Fruit fly (Drosophila melanogaster) whole organism, embryonic: ENCODE results near the gene kibra.

Experiments
- B-H1 ChIP-seq: fragments of 200-800 bp; sonication (Bioruptor generic); IDR thresholded peaks from 3 replicates; pipeline ENCODE4 v1.3.6; 2022; ENCODE audit warnings: missing biosample characterization, missing genetic modification characterization
- B-H2 ChIP-seq: fragments of 200-800 bp; sonication (Bioruptor generic); optimal IDR thresholded peaks from 2 replicates; lab custom pipeline; 2018; ENCODE audit warnings: missing biosample characterization, mild to moderate bottlenecking, missing genetic modification characterization
- CG10462 ChIP-seq: fragments of 200-800 bp; sonication (Bioruptor generic); optimal IDR thresholded peaks from 2 replicates; lab custom pipeline; 2016; ENCODE audit warnings: missing biosample characterization, missing genetic modification characterization
- CG11560 ChIP-seq: fragments of 200-800 bp; sonication (Bioruptor generic); IDR thresholded peaks from 3 replicates; pipeline ENCODE4 v1.3.6; 2022; ENCODE audit warnings: missing biosample characterization, missing genetic modification characterization
- CG12744 ChIP-seq: fragments of 200-800 bp; sonication (Bioruptor generic); optimal IDR thresholded peaks from 2 replicates; lab custom pipeline; 2016; ENCODE audit warnings: missing biosample characterization, missing genetic modification characterization
- CG12942 ChIP-seq: fragments of 200-800 bp; sonication (Bioruptor generic); optimal IDR thresholded peaks from 3 replicates; lab custom pipeline; 2016; ENCODE audit warnings: missing biosample characterization, missing genetic modification characterization
- CG14667 ChIP-seq: fragments of 200-800 bp; sonication (Bioruptor generic); IDR thresholded peaks from 2 replicates; pipeline ENCODE4 v1.3.6; 2022; ENCODE audit warnings: missing biosample characterization, missing genetic modification characterization
- CG15073 ChIP-seq: fragments of 200-800 bp; sonication (Bioruptor generic); optimal IDR thresholded peaks from 2 replicates; lab custom pipeline; 2016; ENCODE audit warnings: missing biosample characterization, missing genetic modification characterization
- CG2120 ChIP-seq: fragments of 200-800 bp; sonication (Bioruptor generic); optimal IDR thresholded peaks from 3 replicates; lab custom pipeline; 2016; ENCODE audit warnings: missing biosample characterization, missing genetic modification characterization
- CG32532 ChIP-seq: fragments of 200-800 bp; sonication (Bioruptor generic); IDR thresholded peaks from 2 replicates; pipeline ENCODE4 v1.3.6; 2022; ENCODE audit warnings: missing biosample characterization, missing genetic modification characterization
- CG32767 ChIP-seq: fragments of 200-800 bp; sonication (Bioruptor generic); IDR thresholded peaks from 2 replicates; pipeline ENCODE4 v1.3.6; 2022; ENCODE audit warnings: missing biosample characterization, missing genetic modification characterization
- CG5180 ChIP-seq: fragments of 200-800 bp; sonication (Bioruptor generic); optimal IDR thresholded peaks from 3 replicates; lab custom pipeline; 2017; ENCODE audit warnings: missing biosample characterization, missing genetic modification characterization, mild to moderate bottlenecking, moderate library complexity, missing genetic modification reagents
- CG6175 ChIP-seq: fragments of 200-800 bp; sonication (Bioruptor generic); IDR thresholded peaks from 3 replicates; pipeline ENCODE4 v1.3.6; 2022; ENCODE audit warnings: missing biosample characterization, missing genetic modification characterization
- CG6272 ChIP-seq: fragments of 200-800 bp; sonication (Bioruptor generic); IDR thresholded peaks from 2 replicates; pipeline ENCODE4 v1.3.6; 2022; ENCODE audit warnings: missing biosample characterization, missing genetic modification characterization
- CG7839 ChIP-seq: fragments of 200-800 bp; sonication (Bioruptor generic); optimal IDR thresholded peaks from 3 replicates; lab custom pipeline; 2018; ENCODE audit warnings: missing biosample characterization, mild to moderate bottlenecking, missing genetic modification characterization, moderate library complexity
- CG8359 ChIP-seq: fragments of 200-800 bp; sonication (Bioruptor generic); optimal IDR thresholded peaks from 2 replicates; lab custom pipeline; 2017; ENCODE audit warnings: missing biosample characterization, mild to moderate bottlenecking, missing genetic modification characterization, borderline replicate concordance
- CG9437 ChIP-seq: fragments of 200-800 bp; sonication (Bioruptor generic); optimal IDR thresholded peaks from 2 replicates; lab custom pipeline; 2018; ENCODE audit warnings: missing biosample characterization, mild to moderate bottlenecking, missing genetic modification characterization
- CHES-1-like ChIP-seq: fragments of 200-800 bp; sonication (Bioruptor generic); optimal IDR thresholded peaks from 2 replicates; lab custom pipeline; 2016; ENCODE audit warnings: missing biosample characterization, missing genetic modification characterization
- Dek ChIP-seq: fragments of 200-800 bp; sonication (Bioruptor generic); optimal IDR thresholded peaks from 3 replicates; lab custom pipeline; 2019; ENCODE audit warnings: missing biosample characterization, mild to moderate bottlenecking, missing genetic modification characterization, moderate library complexity
- Dfd ChIP-seq, 2 experiments: fragments of >200 bp; optimal IDR thresholded peaks; 2 replicates each; lab custom pipeline; 2017; ENCODE audit warnings: missing biosample characterization in 2 of 2, missing genetic modification characterization in 2 of 2
- E2f2 ChIP-seq: fragments of 200-800 bp; sonication (Bioruptor generic); IDR thresholded peaks from 2 replicates; pipeline ENCODE4 v1.3.6; 2022; ENCODE audit warnings: missing biosample characterization, missing genetic modification characterization
- Ets65A ChIP-seq: fragments of 200-800 bp; sonication (Bioruptor generic); peaks from one replicate; lab custom pipeline; 2016; ENCODE audit warnings: missing biosample characterization, missing genetic modification characterization
- Fer3 ChIP-seq: fragments of 200-800 bp; sonication (Bioruptor generic); optimal IDR thresholded peaks from 2 replicates; lab custom pipeline; 2018; ENCODE audit warnings: missing biosample characterization, mild to moderate bottlenecking, missing genetic modification characterization, moderate library complexity
- HLH3B ChIP-seq: fragments of 200-800 bp; sonication (Bioruptor generic); IDR thresholded peaks from 2 replicates; pipeline ENCODE4 v1.3.6; 2022; ENCODE audit warnings: missing biosample characterization, missing genetic modification characterization
- HLH4C ChIP-seq: fragments of 200-800 bp; sonication (Bioruptor generic); IDR thresholded peaks from 3 replicates; pipeline ENCODE4 v1.3.6; 2022; ENCODE audit warnings: missing biosample characterization, missing genetic modification characterization; ENCODE audit not compliant: partially characterized antibody
- Hand ChIP-seq: fragments of 200-800 bp; sonication (Bioruptor generic); optimal IDR thresholded peaks from 2 replicates; lab custom pipeline; 2017; ENCODE audit warnings: mild to moderate bottlenecking, missing biosample characterization, missing genetic modification reagents, missing genetic modification characterization
- Hmx ChIP-seq: fragments of 200-800 bp; sonication (Bioruptor generic); optimal IDR thresholded peaks from 2 replicates; lab custom pipeline; 2016; ENCODE audit warnings: missing biosample characterization, missing genetic modification characterization
- Lim3 ChIP-seq: fragments of 200-800 bp; sonication (Bioruptor generic); IDR thresholded peaks from 2 replicates; pipeline ENCODE4 v1.3.6; 2022; ENCODE audit warnings: missing biosample characterization, missing genetic modification characterization
- Neu2 ChIP-seq: fragments of 200-800 bp; sonication (Bioruptor generic); optimal IDR thresholded peaks from 3 replicates; lab custom pipeline; 2016; ENCODE audit warnings: missing biosample characterization, missing genetic modification characterization, borderline replicate concordance
- Optix ChIP-seq: fragments of 200-800 bp; sonication (Bioruptor generic); IDR thresholded peaks from 3 replicates; pipeline ENCODE4 v1.3.6; 2022; ENCODE audit warnings: missing biosample characterization, missing genetic modification characterization
- ap ChIP-seq: fragments of 200-800 bp; sonication (Bioruptor generic); IDR thresholded peaks from 2 replicates; pipeline ENCODE4 v1.3.6; 2022; ENCODE audit warnings: missing biosample characterization, missing genetic modification characterization
- bcd ChIP-seq: fragments of 200-800 bp; sonication (Bioruptor generic); optimal IDR thresholded peaks from 2 replicates; lab custom pipeline; 2017; ENCODE audit warnings: missing biosample characterization, mild to moderate bottlenecking, missing genetic modification characterization
- cas ChIP-seq: fragments of 200-800 bp; sonication (Bioruptor generic); IDR thresholded peaks from 2 replicates; pipeline ENCODE4 v1.3.6; 2022; ENCODE audit warnings: missing biosample characterization, missing genetic modification characterization
- crc ChIP-seq: fragments of 200-800 bp; sonication (Bioruptor generic); optimal IDR thresholded peaks from 2 replicates; lab custom pipeline; 2016; ENCODE audit warnings: missing biosample characterization, missing genetic modification characterization
- dmrt99B ChIP-seq: fragments of 200-800 bp; sonication (Bioruptor generic); optimal IDR thresholded peaks from 2 replicates; lab custom pipeline; 2018; ENCODE audit warnings: missing biosample characterization, mild to moderate bottlenecking, missing genetic modification characterization, moderate library complexity
- en ChIP-seq: fragments of 200-800 bp; sonication (Bioruptor generic); optimal IDR thresholded peaks from 2 replicates; lab custom pipeline; 2016; ENCODE audit warnings: missing biosample characterization, missing genetic modification characterization
- fd64A ChIP-seq: fragments of 200-800 bp; sonication (Bioruptor generic); optimal IDR thresholded peaks from 3 replicates; lab custom pipeline; 2018; ENCODE audit warnings: missing biosample characterization, mild to moderate bottlenecking, missing genetic modification characterization
- gcm ChIP-seq: fragments of 200-800 bp; sonication (Bioruptor generic); optimal IDR thresholded peaks from 2 replicates; lab custom pipeline; 2019; ENCODE audit warnings: missing biosample characterization, mild to moderate bottlenecking, missing genetic modification characterization, moderate library complexity
- gfzf ChIP-seq: fragments of 200-800 bp; sonication (Bioruptor generic); optimal IDR thresholded peaks from 2 replicates; lab custom pipeline; 2016; ENCODE audit warnings: missing biosample characterization, mild to moderate bottlenecking, missing genetic modification characterization, moderate library complexity
- grau ChIP-seq: fragments of 200-800 bp; optimal IDR thresholded peaks from 3 replicates; lab custom pipeline; 2019; ENCODE audit warnings: missing biosample characterization, mild to moderate bottlenecking, missing genetic modification characterization, moderate library complexity
- jigr1 ChIP-seq: fragments of 200-800 bp; sonication (Bioruptor generic); IDR thresholded peaks from 3 replicates; pipeline ENCODE4 v1.3.6; 2022; ENCODE audit warnings: missing biosample characterization, missing genetic modification characterization
- kah ChIP-seq: fragments of 200-800 bp; sonication (Bioruptor generic); optimal IDR thresholded peaks from 2 replicates; lab custom pipeline; 2018; ENCODE audit warnings: missing biosample characterization, mild to moderate bottlenecking, missing genetic modification characterization
- klu ChIP-seq: fragments of 200-800 bp; sonication (Bioruptor generic); IDR thresholded peaks from 2 replicates; pipeline ENCODE4 v1.3.6; 2022; ENCODE audit warnings: missing biosample characterization, missing genetic modification characterization
- kni ChIP-seq: fragments of 200-800 bp; sonication (Bioruptor generic); optimal IDR thresholded peaks from 3 replicates; lab custom pipeline; 2017; ENCODE audit warnings: mild to moderate bottlenecking, missing biosample characterization, missing genetic modification reagents, missing genetic modification characterization
- lmd ChIP-seq: fragments of 200-800 bp; sonication (Bioruptor generic); IDR thresholded peaks from 2 replicates; pipeline ENCODE4 v1.3.6; 2022; ENCODE audit warnings: missing biosample characterization, missing genetic modification characterization
- repo ChIP-seq: fragments of 200-800 bp; sonication (Bioruptor generic); optimal IDR thresholded peaks from 2 replicates; lab custom pipeline; 2016; ENCODE audit warnings: missing biosample characterization, missing genetic modification characterization
- rib ChIP-seq: fragments of 200-800 bp; sonication (Bioruptor generic); IDR thresholded peaks from 2 replicates; pipeline ENCODE4 v1.3.6; 2022; ENCODE audit warnings: missing biosample characterization, missing genetic modification characterization
- run ChIP-seq: fragments of 200-800 bp; sonication (Bioruptor generic); optimal IDR thresholded peaks from 3 replicates; lab custom pipeline; 2018; ENCODE audit warnings: missing biosample characterization, mild to moderate bottlenecking, missing genetic modification characterization
- seq ChIP-seq: fragments of 200-800 bp; sonication (Bioruptor generic); IDR thresholded peaks from 2 replicates; pipeline ENCODE4 v1.3.6; 2022; ENCODE audit warnings: missing biosample characterization, missing genetic modification characterization
- shn ChIP-seq: fragments of 200-800 bp; sonication (Bioruptor generic); optimal IDR thresholded peaks from 3 replicates; lab custom pipeline; 2016; ENCODE audit warnings: missing biosample characterization, missing genetic modification characterization
- sqz ChIP-seq: fragments of 200-800 bp; sonication (Bioruptor generic); optimal IDR thresholded peaks from 3 replicates; lab custom pipeline; 2018; ENCODE audit warnings: missing biosample characterization, mild to moderate bottlenecking, missing genetic modification characterization
- vnd ChIP-seq: fragments of 200-800 bp; sonication (Bioruptor generic); IDR thresholded peaks from 3 replicates; pipeline ENCODE4 v1.3.6; 2022; ENCODE audit warnings: missing biosample characterization, missing genetic modification characterization; ENCODE audit not compliant: partially characterized antibody

The kibra gene

dm6 chr3R:14696949-14697513, 27.0 kb downstream of the kibra start, which contains the start of gene Meltrin (continued):
- TF ChIP-seq grau (peak; percentile 63), CG15073 (GFP tag; lab: Kevin White, UChicago) (no peak), lmd (GFP tag; lab: Robert Waterston, UW) (no peak), cas (no peak), shn (GFP tag; lab: Kevin White, UChicago) (peak; percentile 25), CG7839 (tag; lab: Kevin White, UChicago) (peak; percentile 56), CG5180 (GFP tag; lab: Kevin White, UChicago) (peak; percentile 24), kah (GFP tag; lab: Kevin White, UChicago) (peak; percentile 35), CG9437 (GFP tag; lab: Kevin White, UChicago) (no peak), klu (GFP tag; lab: Robert Waterston, UW) (no peak), E2f2 (GFP tag; lab: Robert Waterston, UW) (no peak), Neu2 (GFP tag; lab: Kevin White, UChicago) (no peak), ap (no peak), CG12942 (GFP tag; lab: Kevin White, UChicago) (peak; percentile 35), B-H1 (GFP tag; lab: Robert Waterston, UW) (no peak), run (tag; lab: Kevin White, UChicago) (peak; percentile 42), CG32767 (no peak), sqz (GFP tag; lab: Kevin White, UChicago) (peak; percentile 59), dmrt99B (tag; lab: Kevin White, UChicago) (peak; percentile 41), CG10462 (GFP tag; lab: Kevin White, UChicago) (no peak), kni (GFP tag; lab: Kevin White, UChicago) (peak; percentile 19), B-H2 (peak; percentile 70), CG2120 (peak; percentile 38), repo (peak; percentile 56), jigr1 (GFP tag; lab: Robert Waterston, UW) (no peak), Hmx (no peak), HLH4C (no peak), CHES-1-like (GFP tag; lab: Kevin White, UChicago) (peak; percentile 48), CG6272 (GFP tag; lab: Robert Waterston, UW) (peak; percentile 9; the same call in 1 of the 2 replicates), crc (GFP tag; lab: Kevin White, UChicago) (no peak), CG14667 (GFP tag; lab: Robert Waterston, UW) (no peak), CG11560 (no peak), Fer3 (no peak), Optix (GFP tag; lab: Robert Waterston, UW) (no peak), seq (GFP tag; lab: Robert Waterston, UW) (no peak), Lim3 (GFP tag; lab: Robert Waterston, UW) (no peak), CG8359 (no peak), Hand (GFP tag; lab: Kevin White, UChicago) (peak; percentile 68), Ets65A (no peak), gfzf (GFP tag; lab: Kevin White, UChicago) (peak; percentile 97), fd64A (GFP tag; lab: Kevin White, UChicago) (no peak), Dek (peak; percentile 64), CG12744 (GFP tag; lab: Kevin White, UChicago) (peak; percentile 13), HLH3B (GFP tag; lab: Robert Waterston, UW) (no peak), Dfd (GFP tag; optimal IDR thresholded peaks at IDR 0.05; lab: Kevin White, UChicago) (no peak), gcm (GFP tag; lab: Kevin White, UChicago) (peak; percentile 66), bcd (peak; percentile 53), CG6175 (GFP tag; lab: Robert Waterston, UW) (no peak), en (GFP tag; lab: Kevin White, UChicago) (no peak), vnd (GFP tag; lab: Robert Waterston, UW) (no peak), CG32532 (GFP tag; lab: Robert Waterston, UW) (no peak), rib (GFP tag; lab: Robert Waterston, UW) (no peak)
